Fruit fly (Drosophila melanogaster) whole organism, embryonic: ENCODE data around the gene Mcad.

Experiments used
- Ada2b ChIP-seq: fragments of 200-800 bp; sonication (Bioruptor generic); IDR thresholded peaks from 2 replicates; pipeline ENCODE4 v1.3.6; 2022; ENCODE audit warnings: missing biosample characterization, missing genetic modification characterization
- B-H1 ChIP-seq: fragments of 200-800 bp; sonication (Bioruptor generic); IDR thresholded peaks from 3 replicates; pipeline ENCODE4 v1.3.6; 2022; ENCODE audit warnings: missing biosample characterization, missing genetic modification characterization
- Bdp1 ChIP-seq: fragments of 200-800 bp; sonication (Bioruptor generic); optimal IDR thresholded peaks from 3 replicates; lab custom pipeline; 2016; ENCODE audit warnings: missing biosample characterization, missing genetic modification characterization
- CG10959 ChIP-seq: fragments of 200-800 bp; sonication (Bioruptor generic); IDR thresholded peaks from 2 replicates; pipeline ENCODE4 v1.3.6; 2022; ENCODE audit warnings: missing biosample characterization, missing genetic modification characterization
- CG10979 ChIP-seq: fragments of 200-800 bp; sonication (Bioruptor generic); optimal IDR thresholded peaks from 2 replicates; lab custom pipeline; 2018; ENCODE audit warnings: missing biosample characterization, mild to moderate bottlenecking, missing genetic modification characterization, moderate library complexity
- CG12071 ChIP-seq: fragments of 200-800 bp; sonication (Bioruptor generic); optimal IDR thresholded peaks from 3 replicates; lab custom pipeline; 2018; ENCODE audit warnings: missing biosample characterization, mild to moderate bottlenecking, missing genetic modification characterization
- CG12104 ChIP-seq: fragments of 200-800 bp; sonication (Bioruptor generic); optimal IDR thresholded peaks from 3 replicates; lab custom pipeline; 2016; ENCODE audit warnings: missing biosample characterization, missing genetic modification characterization
- CG12219 ChIP-seq: fragments of 200-800 bp; sonication (Bioruptor generic); optimal IDR thresholded peaks from 3 replicates; lab custom pipeline; 2018; ENCODE audit warnings: missing biosample characterization, mild to moderate bottlenecking, missing genetic modification characterization
- CG12236 ChIP-seq: fragments of 200-800 bp; sonication (Bioruptor generic); optimal IDR thresholded peaks from 2 replicates; lab custom pipeline; 2016; ENCODE audit warnings: missing biosample characterization, missing genetic modification characterization
- CG3995 ChIP-seq: fragments of 200-800 bp; sonication (Bioruptor generic); optimal IDR thresholded peaks from 3 replicates; lab custom pipeline; 2016; ENCODE audit warnings: missing biosample characterization, missing genetic modification characterization
- CG6254 ChIP-seq: fragments of 200-800 bp; sonication (Bioruptor generic); optimal IDR thresholded peaks from 3 replicates; lab custom pipeline; 2017; ENCODE audit warnings: mild to moderate bottlenecking, missing biosample characterization, missing genetic modification reagents, missing genetic modification characterization
- CG7372 ChIP-seq: fragments of 200-800 bp; sonication (Bioruptor generic); IDR thresholded peaks from 2 replicates; pipeline ENCODE4 v1.3.6; 2022; ENCODE audit warnings: missing biosample characterization, missing genetic modification characterization
- CG7839 ChIP-seq: fragments of 200-800 bp; sonication (Bioruptor generic); optimal IDR thresholded peaks from 3 replicates; lab custom pipeline; 2018; ENCODE audit warnings: missing biosample characterization, mild to moderate bottlenecking, missing genetic modification characterization, moderate library complexity
- CG8478 ChIP-seq: fragments of >200 bp; optimal IDR thresholded peaks from 2 replicates; lab custom pipeline; 2018
- CoRest ChIP-seq: fragments of 200-800 bp; sonication (Bioruptor generic); optimal IDR thresholded peaks from 3 replicates; lab custom pipeline; 2018; ENCODE audit warnings: missing biosample characterization, mild to moderate bottlenecking, missing genetic modification characterization, moderate library complexity
- CrebB ChIP-seq: fragments of 200-800 bp; sonication (Bioruptor generic); optimal IDR thresholded peaks from 3 replicates; lab custom pipeline; 2018; ENCODE audit warnings: missing biosample characterization, mild to moderate bottlenecking, missing genetic modification characterization
- Deaf1 ChIP-seq: fragments of 200-800 bp; optimal IDR thresholded peaks from 3 replicates; lab custom pipeline; 2019; ENCODE audit warnings: missing biosample characterization, mild to moderate bottlenecking, missing genetic modification characterization, moderate library complexity
- Dip2 ChIP-seq: fragments of 200-800 bp; sonication (Bioruptor generic); IDR thresholded peaks from 2 replicates; pipeline ENCODE4 v1.3.6; 2022; ENCODE audit warnings: missing biosample characterization, missing genetic modification characterization
- E2f2 ChIP-seq: fragments of 200-800 bp; sonication (Bioruptor generic); IDR thresholded peaks from 2 replicates; pipeline ENCODE4 v1.3.6; 2022; ENCODE audit warnings: missing biosample characterization, missing genetic modification characterization
- HLH3B ChIP-seq: fragments of 200-800 bp; sonication (Bioruptor generic); IDR thresholded peaks from 2 replicates; pipeline ENCODE4 v1.3.6; 2022; ENCODE audit warnings: missing biosample characterization, missing genetic modification characterization
- HLH54F ChIP-seq: fragments of 200-800 bp; sonication (Bioruptor generic); optimal IDR thresholded peaks from 3 replicates; lab custom pipeline; 2016; ENCODE audit warnings: missing biosample characterization, missing genetic modification characterization
- Hey ChIP-seq: fragments of 200-800 bp; sonication (Bioruptor generic); optimal IDR thresholded peaks from 3 replicates; lab custom pipeline; 2018; ENCODE audit warnings: missing biosample characterization, mild to moderate bottlenecking, missing genetic modification characterization
- Hr78 ChIP-seq, 2 experiments: fragments of 200-800 bp in 1 of 2; fragments of >200 bp in 1 of 2; sonication (Bioruptor generic) in 1 of 2; optimal IDR thresholded peaks; 2 replicates each; lab custom pipeline; 2017 to 2019; ENCODE audit warnings: missing biosample characterization in 2 of 2, missing genetic modification characterization in 2 of 2, mild to moderate bottlenecking in 1 of 2, moderate library complexity in 1 of 2
- Lpt ChIP-seq: fragments of >200 bp; optimal IDR thresholded peaks from 2 replicates; lab custom pipeline; 2018; ENCODE audit warnings: missing biosample characterization, missing genetic modification characterization
- MESR4 ChIP-seq: fragments of 200-800 bp; sonication (Bioruptor generic); optimal IDR thresholded peaks from 2 replicates; lab custom pipeline; 2018; ENCODE audit warnings: missing biosample characterization, mild to moderate bottlenecking, missing genetic modification characterization, moderate library complexity
- NC2β ChIP-seq: fragments of 200-800 bp; sonication (Bioruptor generic); optimal IDR thresholded peaks from 2 replicates; lab custom pipeline; 2016; ENCODE audit warnings: missing biosample characterization, missing genetic modification characterization
- Nf-YC ChIP-seq: fragments of 200-800 bp; optimal IDR thresholded peaks from 3 replicates; lab custom pipeline; 2019; ENCODE audit warnings: missing biosample characterization, mild to moderate bottlenecking, missing genetic modification characterization, moderate library complexity
- Pdp1 ChIP-seq, 2 experiments: fragments of 200-800 bp; sonication (Bioruptor generic); optimal IDR thresholded peaks; 3 replicates each; lab custom pipeline; 2016; ENCODE audit warnings: missing biosample characterization in 2 of 2, missing genetic modification characterization in 2 of 2, mild to moderate bottlenecking in 1 of 2, moderate library complexity in 1 of 2
- Stat92E ChIP-seq, 3 experiments: fragments of >200 bp in 2 of 3; fragments of 200-800 bp in 1 of 3; sonication (Bioruptor generic) in 1 of 3; optimal IDR thresholded peaks; 2 replicates each; lab custom pipeline; 2017 to 2019; ENCODE audit warnings: missing biosample characterization in 3 of 3, missing genetic modification characterization in 3 of 3, mild to moderate bottlenecking in 1 of 3, moderate library complexity in 1 of 3
- Vsx1 ChIP-seq: fragments of 200-800 bp; sonication (Bioruptor generic); optimal IDR thresholded peaks from 2 replicates; lab custom pipeline; 2017; ENCODE audit warnings: missing biosample characterization, mild to moderate bottlenecking, missing genetic modification characterization, missing genetic modification reagents
- Xbp1 ChIP-seq: fragments of 200-800 bp; sonication (Bioruptor generic); optimal IDR thresholded peaks from 3 replicates; lab custom pipeline; 2016; ENCODE audit warnings: missing biosample characterization, mild to moderate bottlenecking, missing genetic modification characterization
- az2 ChIP-seq: fragments of 200-800 bp; sonication (Bioruptor generic); optimal IDR thresholded peaks from 3 replicates; lab custom pipeline; 2016; ENCODE audit warnings: missing biosample characterization, missing genetic modification characterization
- crol ChIP-seq: fragments of 200-800 bp; sonication (Bioruptor generic); IDR thresholded peaks from 2 replicates; pipeline ENCODE4 v1.3.6; 2022; ENCODE audit warnings: missing biosample characterization, missing genetic modification characterization
- dmrt99B ChIP-seq: fragments of 200-800 bp; sonication (Bioruptor generic); optimal IDR thresholded peaks from 2 replicates; lab custom pipeline; 2018; ENCODE audit warnings: missing biosample characterization, mild to moderate bottlenecking, missing genetic modification characterization, moderate library complexity
- ems ChIP-seq: fragments of 200-800 bp; sonication (Bioruptor generic); optimal IDR thresholded peaks from 3 replicates; lab custom pipeline; 2016; ENCODE audit warnings: missing biosample characterization, missing genetic modification characterization
- ewg ChIP-seq: fragments of 200-800 bp; sonication (Bioruptor generic); optimal IDR thresholded peaks from 3 replicates; lab custom pipeline; 2017; ENCODE audit warnings: mild to moderate bottlenecking, missing biosample characterization, missing genetic modification reagents, missing genetic modification characterization
- gcm ChIP-seq: fragments of 200-800 bp; sonication (Bioruptor generic); optimal IDR thresholded peaks from 2 replicates; lab custom pipeline; 2019; ENCODE audit warnings: missing biosample characterization, mild to moderate bottlenecking, missing genetic modification characterization, moderate library complexity
- gsb-n ChIP-seq: fragments of 200-800 bp; sonication (Bioruptor generic); optimal IDR thresholded peaks from 3 replicates; lab custom pipeline; 2018; ENCODE audit warnings: missing biosample characterization, mild to moderate bottlenecking, missing genetic modification characterization
- lov ChIP-seq, 2 experiments: fragments of 200-800 bp in 1 of 2; fragments of >200 bp in 1 of 2; sonication (Bioruptor generic) in 1 of 2; IDR thresholded peaks in 1 of 2; optimal IDR thresholded peaks in 1 of 2; 2 replicates in 1 of 2; 3 replicates in 1 of 2; pipeline versions ENCODE4 v1.3.6 to Lab custom; 2017 to 2022; ENCODE audit warnings: missing biosample characterization in 1 of 2, missing genetic modification characterization in 1 of 2
- nmo ChIP-seq: fragments of 200-800 bp; sonication (Bioruptor generic); optimal IDR thresholded peaks from 2 replicates; lab custom pipeline; 2018; ENCODE audit warnings: missing biosample characterization, mild to moderate bottlenecking, missing genetic modification characterization, moderate library complexity
- pita ChIP-seq: fragments of 200-800 bp; sonication (Bioruptor generic); optimal IDR thresholded peaks from 2 replicates; lab custom pipeline; 2017; ENCODE audit warnings: missing biosample characterization, mild to moderate bottlenecking, missing genetic modification characterization
- pzg ChIP-seq: fragments of 200-800 bp; sonication (Bioruptor generic); optimal IDR thresholded peaks from 3 replicates; lab custom pipeline; 2018; ENCODE audit warnings: missing biosample characterization, mild to moderate bottlenecking, missing genetic modification characterization, moderate library complexity
- sd ChIP-seq: fragments of 200-800 bp; sonication (Bioruptor generic); optimal IDR thresholded peaks from 3 replicates; lab custom pipeline; 2018; ENCODE audit warnings: missing biosample characterization, mild to moderate bottlenecking, missing genetic modification characterization, moderate library complexity
- slou ChIP-seq: fragments of 200-800 bp; sonication (Bioruptor generic); optimal IDR thresholded peaks from 3 replicates; lab custom pipeline; 2016; ENCODE audit warnings: missing biosample characterization, missing genetic modification characterization
- sug ChIP-seq: fragments of 200-800 bp; optimal IDR thresholded peaks from 2 replicates; lab custom pipeline; 2019; ENCODE audit warnings: missing biosample characterization, mild to moderate bottlenecking, missing genetic modification characterization, moderate library complexity
- tin ChIP-seq: fragments of 200-800 bp; sonication (Bioruptor generic); optimal IDR thresholded peaks from 3 replicates; lab custom pipeline; 2016; ENCODE audit warnings: missing biosample characterization, missing genetic modification characterization
- tna ChIP-seq: fragments of 200-800 bp; sonication (Bioruptor generic); IDR thresholded peaks from 2 replicates; pipeline ENCODE4 v1.3.6; 2022; ENCODE audit warnings: missing biosample characterization, missing genetic modification characterization; ENCODE audit not compliant: partially characterized antibody
- wor ChIP-seq: fragments of 200-800 bp; sonication (Bioruptor generic); IDR thresholded peaks from 2 replicates; pipeline ENCODE4 v1.3.6; 2022; ENCODE audit warnings: missing biosample characterization, missing genetic modification characterization

The Mcad gene

dm6 chr3L:7718561-7719417 lies at the start of gene Mcad (continued):
- TF ChIP-seq B-H1 (GFP tag; lab: Robert Waterston, UW) (peak; percentile 82), HLH54F (GFP tag; lab: Kevin White, UChicago) (peak; percentile 65), pita (GFP tag; lab: Kevin White, UChicago) (no peak), lov (optimal IDR thresholded peaks at IDR 0.05; lab: Kevin White, UChicago) (no peak), lov (GFP tag; IDR thresholded peaks at IDR 0.05; lab: Robert Waterston, UW) (peak; percentile 70; the same call in 1 of the 3 replicates), gsb-n (tag; lab: Kevin White, UChicago) (peak; percentile 37), CG10979 (tag; lab: Kevin White, UChicago) (peak; percentile 95), MESR4 (GFP tag; lab: Kevin White, UChicago) (no peak), Lpt (GFP tag; lab: Kevin White, UChicago) (no peak), CG3995 (peak; percentile 70), HLH3B (peak; percentile 95), nmo (GFP tag; lab: Kevin White, UChicago) (peak; percentile 92), Hey (tag; lab: Kevin White, UChicago) (no peak), az2 (GFP tag; lab: Kevin White, UChicago) (peak; percentile 85), slou (peak; percentile 93), ems (GFP tag; lab: Kevin White, UChicago) (peak; percentile 71), ewg (GFP tag; lab: Kevin White, UChicago) (peak; percentile 69), Vsx1 (GFP tag; lab: Kevin White, UChicago) (peak; percentile 91), Stat92E (GFP tag; optimal IDR thresholded peaks at IDR 0.05; lab: Kevin White, UChicago) (no peak), CG8478 (lab: Kevin White, UChicago) (no peak), sd (peak; percentile 57), CG7839 (peak; percentile 95), Nf-YC (peak; percentile 77), Ada2b (peak; percentile 95), crol (peak; percentile 42), gcm (peak; percentile 68), Xbp1 (peak; percentile 85), CG7372 (peak; percentile 89), pzg (peak; percentile 16), Hr78 (GFP tag; optimal IDR thresholded peaks at IDR 0.05; lab: Kevin White, UChicago) (peak in 1 of 2 experiments; percentile 92), dmrt99B (tag; lab: Kevin White, UChicago) (peak; percentile 98), Dip2 (GFP tag; lab: Robert Waterston, UW) (peak; percentile 52), Bdp1 (GFP tag; lab: Kevin White, UChicago) (no peak), Deaf1 (tag; lab: Kevin White, UChicago) (peak; percentile 32), tna (GFP tag; lab: Robert Waterston, UW) (no peak), CG10959 (GFP tag; lab: Robert Waterston, UW) (peak; percentile 56), CG6254 (GFP tag; lab: Kevin White, UChicago) (peak; percentile 84), CoRest (tag; lab: Kevin White, UChicago) (peak; percentile 92), NC2β (GFP tag; lab: Kevin White, UChicago) (no peak), CrebB (tag; lab: Kevin White, UChicago) (peak; percentile 10), wor (peak; percentile 89), Pdp1 (GFP tag; optimal IDR thresholded peaks at IDR 0.05; lab: Kevin White, UChicago) (peak; percentile 55 to 73), CG12236 (GFP tag; lab: Kevin White, UChicago) (no peak), E2f2 (peak; percentile 74), CG12071 (GFP tag; lab: Kevin White, UChicago) (peak; percentile 86), sug (tag; lab: Kevin White, UChicago) (peak; percentile 73), CG12219 (GFP tag; lab: Kevin White, UChicago) (peak; percentile 71), tin (peak; percentile 95), CG12104 (GFP tag; lab: Kevin White, UChicago) (peak; percentile 95)
